Fruit fly (Drosophila melanogaster) whole organism, wandering third instar larva: ENCODE results near the gene colt.
A peak's percentile ranks its signal among the peaks of the same experiment; 100 is the strongest.

Source experiments
- Abd-B ChIP-seq: fragments of >200 bp; optimal IDR thresholded peaks from 2 replicates; lab custom pipeline; 2017; ENCODE audit warnings: missing biosample characterization, missing genetic modification characterization
- CG32264 ChIP-seq: fragments of 200-800 bp; sonication (Bioruptor generic); optimal IDR thresholded peaks from 2 replicates; lab custom pipeline; 2016; ENCODE audit warnings: missing biosample characterization, missing genetic modification characterization
- CG9705 ChIP-seq: fragments of 200-800 bp; sonication (Bioruptor generic); optimal IDR thresholded peaks from 2 replicates; lab custom pipeline; 2018; ENCODE audit warnings: missing biosample characterization, mild to moderate bottlenecking, missing genetic modification characterization
- CrebA ChIP-seq: fragments of 200-800 bp; sonication (Bioruptor generic); optimal IDR thresholded peaks from 2 replicates; lab custom pipeline; 2016; ENCODE audit warnings: missing biosample characterization, mild to moderate bottlenecking, missing genetic modification characterization, borderline replicate concordance
- Dfd ChIP-seq: fragments of >200 bp; optimal IDR thresholded peaks from 2 replicates; lab custom pipeline; 2017; ENCODE audit warnings: missing biosample characterization, missing genetic modification characterization
- Dif ChIP-seq: fragments of 200-275, 200-300 bp; sonication (Bioruptor generic); optimal IDR thresholded peaks from 2 replicates; lab custom pipeline; 2018; ENCODE audit warnings: missing biosample characterization, missing genetic modification characterization; ENCODE audit not compliant: partially characterized antibody
- GATAd ChIP-seq: sonication (Bioruptor generic); optimal IDR thresholded peaks from 2 replicates; lab custom pipeline; 2016; ENCODE audit warnings: missing biosample characterization, missing genetic modification characterization
- HLH106 ChIP-seq: fragments of 200-800 bp; optimal IDR thresholded peaks from 3 replicates; lab custom pipeline; 2019; ENCODE audit warnings: missing biosample characterization, mild to moderate bottlenecking, missing genetic modification characterization, moderate library complexity
- Hnf4 ChIP-seq: fragments of 200-800 bp; sonication (Bioruptor generic); optimal IDR thresholded peaks from 2 replicates; lab custom pipeline; 2016; ENCODE audit warnings: missing biosample characterization, mild to moderate bottlenecking, missing genetic modification characterization
- Hr78 ChIP-seq: fragments of >200 bp; optimal IDR thresholded peaks from 2 replicates; lab custom pipeline; 2017; ENCODE audit warnings: missing biosample characterization, missing genetic modification characterization
- Hr83 ChIP-seq: fragments of 200-300 bp; sonication (Bioruptor generic); optimal IDR thresholded peaks from 2 replicates; lab custom pipeline; 2016; ENCODE audit warnings: missing biosample characterization, mild to moderate bottlenecking, missing genetic modification characterization, moderate library complexity; ENCODE audit not compliant: poor library complexity, severe bottlenecking
- Jra ChIP-seq: sonication (Bioruptor generic); optimal IDR thresholded peaks from 2 replicates; lab custom pipeline; 2016; ENCODE audit warnings: missing biosample characterization, missing genetic modification characterization
- Mio ChIP-seq: sonication (Bioruptor generic); optimal IDR thresholded peaks from 2 replicates; lab custom pipeline; 2016; ENCODE audit warnings: missing biosample characterization, missing genetic modification characterization
- Myc ChIP-seq: fragments of >200 bp; optimal IDR thresholded peaks from 2 replicates; lab custom pipeline; 2017
- N ChIP-seq: fragments of >200 bp; optimal IDR thresholded peaks from 2 replicates; lab custom pipeline; 2018; ENCODE audit warnings: missing biosample characterization, missing external identifiers, missing genetic modification characterization
- OdsH ChIP-seq: fragments of 200-800 bp; sonication (Bioruptor generic); optimal IDR thresholded peaks from 2 replicates; lab custom pipeline; 2016; ENCODE audit warnings: missing biosample characterization, mild to moderate bottlenecking, missing genetic modification characterization
- Rel ChIP-seq, 2 experiments: fragments of 200-800 bp; sonication (Bioruptor generic) in 1 of 2; optimal IDR thresholded peaks; 2 replicates in 1 of 2; 3 replicates in 1 of 2; lab custom pipeline; 2016 to 2019; ENCODE audit warnings: mild to moderate bottlenecking in 2 of 2, missing biosample characterization in 2 of 2, missing genetic modification characterization in 2 of 2, moderate library complexity in 1 of 2
- Sp1 ChIP-seq: fragments of 200-800 bp; sonication (Bioruptor generic); optimal IDR thresholded peaks from 3 replicates; lab custom pipeline; 2019; ENCODE audit warnings: missing biosample characterization, mild to moderate bottlenecking, missing genetic modification characterization, moderate library complexity
- Vsx2 ChIP-seq: fragments of 200-300, 225-300 bp; sonication (Bioruptor generic); optimal IDR thresholded peaks from 2 replicates; lab custom pipeline; 2018; ENCODE audit warnings: missing biosample characterization, missing genetic modification characterization; ENCODE audit not compliant: partially characterized antibody
- br ChIP-seq: fragments of 200-800 bp; sonication (Bioruptor generic); optimal IDR thresholded peaks from 2 replicates; lab custom pipeline; 2016; ENCODE audit warnings: missing biosample characterization, missing genetic modification characterization
- brk ChIP-seq: fragments of 200-800 bp; sonication (Bioruptor generic); optimal IDR thresholded peaks from 2 replicates; lab custom pipeline; 2016; ENCODE audit warnings: missing biosample characterization, mild to moderate bottlenecking, missing genetic modification characterization
- dl ChIP-seq, 2 experiments: fragments of 175-275, 200-275 bp in 1 of 2; fragments of 200-275 bp in 1 of 2; sonication (Bioruptor generic); optimal IDR thresholded peaks; lab custom pipeline; 2018; ENCODE audit warnings: mild to moderate bottlenecking in 2 of 2, missing biosample characterization in 2 of 2, missing genetic modification characterization in 2 of 2, moderate library complexity in 2 of 2; ENCODE audit not compliant: partially characterized antibody in 2 of 2, insufficient read depth in 1 of 2
- dmrt93B ChIP-seq: fragments of 200-800 bp; sonication (Bioruptor generic); optimal IDR thresholded peaks from 2 replicates; lab custom pipeline; 2018; ENCODE audit warnings: missing biosample characterization, mild to moderate bottlenecking, missing genetic modification characterization
- dsf ChIP-seq: sonication (Bioruptor generic); optimal IDR thresholded peaks from 2 replicates; lab custom pipeline; 2016; ENCODE audit warnings: missing biosample characterization, missing genetic modification characterization, borderline replicate concordance
- ey ChIP-seq: fragments of 200-800 bp; sonication (Bioruptor generic); optimal IDR thresholded peaks from 2 replicates; lab custom pipeline; 2016; ENCODE audit warnings: missing biosample characterization, missing genetic modification characterization
- foxo ChIP-seq, 2 experiments: fragments of 200-800 bp; sonication (Bioruptor generic); optimal IDR thresholded peaks; 2 replicates in 1 of 2; 3 replicates in 1 of 2; lab custom pipeline; 2016 to 2017; ENCODE audit warnings: missing biosample characterization in 2 of 2, missing genetic modification characterization in 2 of 2
- fru ChIP-seq: fragments of 200-800 bp; sonication (Bioruptor generic); optimal IDR thresholded peaks from 3 replicates; lab custom pipeline; 2016; ENCODE audit warnings: missing biosample characterization, mild to moderate bottlenecking, missing genetic modification characterization
- h ChIP-seq: fragments of 200-800 bp; sonication (Bioruptor generic); optimal IDR thresholded peaks from 3 replicates; lab custom pipeline; 2016; ENCODE audit warnings: missing biosample characterization, mild to moderate bottlenecking, missing genetic modification characterization
- jim ChIP-seq: fragments of 175-275, 200-325 bp; sonication (Bioruptor generic); optimal IDR thresholded peaks from 2 replicates; lab custom pipeline; 2016; ENCODE audit warnings: missing biosample characterization, mild to moderate bottlenecking, missing genetic modification characterization
- lola ChIP-seq: fragments of >200 bp; optimal IDR thresholded peaks from 2 replicates; lab custom pipeline; 2017; ENCODE audit warnings: missing biosample characterization, missing genetic modification characterization
- pan ChIP-seq: fragments of >200 bp; optimal IDR thresholded peaks from 2 replicates; lab custom pipeline; 2017
- psq ChIP-seq: fragments of 200-800 bp; sonication (Bioruptor generic); optimal IDR thresholded peaks from 3 replicates; lab custom pipeline; 2017; ENCODE audit warnings: missing biosample characterization, mild to moderate bottlenecking, missing genetic modification characterization, moderate library complexity
- rgr ChIP-seq: fragments of 200-800 bp; sonication (Bioruptor generic); optimal IDR thresholded peaks from 3 replicates; lab custom pipeline; 2016; ENCODE audit warnings: missing biosample characterization, mild to moderate bottlenecking, missing genetic modification characterization
- sage ChIP-seq: fragments of 200-800 bp; sonication (Bioruptor generic); optimal IDR thresholded peaks from 2 replicates; lab custom pipeline; 2016; ENCODE audit warnings: missing biosample characterization, mild to moderate bottlenecking, missing genetic modification characterization
- sv ChIP-seq: fragments of 200-800 bp; sonication (Bioruptor generic); optimal IDR thresholded peaks from 3 replicates; lab custom pipeline; 2016; ENCODE audit warnings: missing biosample characterization, missing genetic modification characterization
- tai ChIP-seq: sonication (Bioruptor generic); optimal IDR thresholded peaks from 2 replicates; lab custom pipeline; 2016; ENCODE audit warnings: missing biosample characterization, missing genetic modification characterization
- usp ChIP-seq: fragments of >200 bp; optimal IDR thresholded peaks from 2 replicates; lab custom pipeline; 2017; ENCODE audit warnings: missing biosample characterization, missing genetic modification characterization
- woc ChIP-seq: sonication (Bioruptor generic); optimal IDR thresholded peaks from 2 replicates; lab custom pipeline; 2016; ENCODE audit warnings: missing biosample characterization, mild to moderate bottlenecking, missing genetic modification characterization

Gene colt

dm6 chr2L:2806190-2806763 lies 36.4 kb upstream of the colt start:
- TF ChIP-seq Hnf4 (peak; percentile 77), Hr78 (GFP tag; lab: Kevin White, UChicago) (no peak), Rel (GFP tag; optimal IDR thresholded peaks at IDR 0.05; lab: Kevin White, UChicago) (no peak), Rel (tag; optimal IDR thresholded peaks at IDR 0.05; lab: Kevin White, UChicago) (peak; percentile 86), pan (lab: Kevin White, UChicago) (no peak)

dm6 chr2L:2804634-2805311 lies 34.9 kb upstream of the colt start, which contains the start of gene daw:
Gene daw, plus strand, starts transcription at chr2L:2805261.
- TF ChIP-seq lola (GFP tag; lab: Kevin White, UChicago) (no peak), brk (no peak), N (no peak), ey (GFP tag; lab: Kevin White, UChicago) (no peak), CG32264 (GFP tag; lab: Kevin White, UChicago) (no peak), Hnf4 (peak; percentile 92), sage (GFP tag; lab: Kevin White, UChicago) (no peak), sv (no peak), Rel (GFP tag; optimal IDR thresholded peaks at IDR 0.05; lab: Kevin White, UChicago) (peak; percentile 83), Rel (tag; optimal IDR thresholded peaks at IDR 0.05; lab: Kevin White, UChicago) (peak; percentile 90), tai (GFP tag; lab: Kevin White, UChicago) (no peak), br (GFP tag; lab: Kevin White, UChicago) (peak; percentile 16), dmrt93B (GFP tag; lab: Kevin White, UChicago) (no peak), HLH106 (tag; lab: Kevin White, UChicago) (peak; percentile 3), Sp1 (GFP tag; lab: Kevin White, UChicago) (peak; percentile 20), Dif (GFP tag; lab: Kevin White, UChicago) (peak; percentile 42), Hr78 (GFP tag; lab: Kevin White, UChicago) (no peak), CG9705 (GFP tag; lab: Kevin White, UChicago) (no peak), Mio (GFP tag; lab: Kevin White, UChicago) (no peak), Myc (no peak), fru (GFP tag; lab: Kevin White, UChicago) (no peak), CrebA (GFP tag; lab: Kevin White, UChicago) (peak; percentile 85), Abd-B (GFP tag; lab: Kevin White, UChicago) (no peak), pan (lab: Kevin White, UChicago) (no peak), jim (GFP tag; lab: Kevin White, UChicago) (no peak), Vsx2 (GFP tag; lab: Kevin White, UChicago) (no peak), usp (GFP tag; lab: Kevin White, UChicago) (no peak), foxo (GFP tag; optimal IDR thresholded peaks at IDR 0.05; lab: Kevin White, UChicago) (peak in 1 of 2 experiments; percentile 18), OdsH (GFP tag; lab: Kevin White, UChicago) (peak; percentile 15), Jra (GFP tag; lab: Kevin White, UChicago) (peak; percentile 15), dl (GFP tag; optimal IDR thresholded peaks at IDR 0.05; lab: Kevin White, UChicago; ENCODE audit: insufficient read depth in 1 of 2, partially characterized antibody in 2 of 2) (peak; percentile 22 to 26), psq (GFP tag; lab: Kevin White, UChicago) (no peak), woc (no peak), h (GFP tag; lab: Kevin White, UChicago) (peak; percentile 75), rgr (GFP tag; lab: Kevin White, UChicago) (no peak), Dfd (GFP tag; lab: Kevin White, UChicago) (no peak), GATAd (no peak), dsf (GFP tag; lab: Kevin White, UChicago) (no peak), Hr83 (GFP tag; lab: Kevin White, UChicago) (peak; percentile 45)
- TF ChIP-seq, all 38 proteins: peak for 13
